Fruit fly (Drosophila melanogaster) whole organism, embryonic: ENCODE measurements around the gene CG31223.

ENCODE experiments used
- ATbp ChIP-seq: fragments of 200-800 bp; sonication (Bioruptor generic); optimal IDR thresholded peaks from 2 replicates; lab custom pipeline; 2017; ENCODE audit warnings: missing biosample characterization, mild to moderate bottlenecking, missing genetic modification characterization, missing genetic modification reagents
- BEAF-32 ChIP-seq: fragments of 200-800 bp; sonication (Bioruptor generic); optimal IDR thresholded peaks from 3 replicates; lab custom pipeline; 2017; ENCODE audit warnings: missing biosample characterization, missing genetic modification characterization, mild to moderate bottlenecking, moderate library complexity, missing genetic modification reagents
- Bgb ChIP-seq: fragments of 200-800 bp; sonication (Bioruptor generic); IDR thresholded peaks from 2 replicates; pipeline ENCODE4 v1.3.6; 2022; ENCODE audit warnings: missing biosample characterization, missing genetic modification characterization; ENCODE audit not compliant: partially characterized antibody
- CG10147 ChIP-seq: fragments of 200-800 bp; sonication (Bioruptor generic); optimal IDR thresholded peaks from 2 replicates; lab custom pipeline; 2019; ENCODE audit warnings: missing biosample characterization, mild to moderate bottlenecking, missing genetic modification characterization, moderate library complexity
- CG12942 ChIP-seq: fragments of 200-800 bp; sonication (Bioruptor generic); optimal IDR thresholded peaks from 3 replicates; lab custom pipeline; 2016; ENCODE audit warnings: missing biosample characterization, missing genetic modification characterization
- CG13287 ChIP-seq: fragments of 200-800 bp; sonication (Bioruptor generic); IDR thresholded peaks from 2 replicates; pipeline ENCODE4 v1.3.6; 2022; ENCODE audit warnings: missing biosample characterization, missing genetic modification characterization; ENCODE audit not compliant: partially characterized antibody
- CG13424 ChIP-seq: fragments of 200-800 bp; sonication (Bioruptor generic); optimal IDR thresholded peaks from 2 replicates; lab custom pipeline; 2019; ENCODE audit warnings: missing biosample characterization, mild to moderate bottlenecking, missing genetic modification characterization, moderate library complexity
- CG14860 ChIP-seq: fragments of 200-800 bp; sonication (Bioruptor generic); IDR thresholded peaks from 3 replicates; pipeline ENCODE4 v1.3.6; 2022; ENCODE audit warnings: missing biosample characterization, missing genetic modification characterization; ENCODE audit not compliant: partially characterized antibody
- CG14965 ChIP-seq: fragments of 200-800 bp; sonication (Bioruptor generic); optimal IDR thresholded peaks from 2 replicates; lab custom pipeline; 2016; ENCODE audit warnings: missing biosample characterization, missing genetic modification characterization, borderline replicate concordance
- CG17612 ChIP-seq: fragments of 200-800 bp; sonication (Bioruptor generic); IDR thresholded peaks from 2 replicates; pipeline ENCODE4 v1.3.6; 2022; ENCODE audit warnings: missing biosample characterization, missing genetic modification characterization
- CG18476 ChIP-seq: fragments of 200-800 bp; sonication (Bioruptor generic); optimal IDR thresholded peaks from 2 replicates; lab custom pipeline; 2016; ENCODE audit warnings: missing biosample characterization, mild to moderate bottlenecking, missing genetic modification characterization
- CG2199 ChIP-seq: fragments of 200-800 bp; sonication (Bioruptor generic); IDR thresholded peaks from 3 replicates; pipeline ENCODE4 v1.3.6; 2022; ENCODE audit warnings: missing biosample characterization, missing genetic modification characterization
- CG30431 ChIP-seq: fragments of 200-800 bp; sonication (Bioruptor generic); optimal IDR thresholded peaks from 2 replicates; lab custom pipeline; 2017; ENCODE audit warnings: missing biosample characterization, missing genetic modification characterization
- CG34224 ChIP-seq: fragments of 200-800 bp; sonication (Bioruptor generic); IDR thresholded peaks from 3 replicates; pipeline ENCODE4 v1.3.6; 2022; ENCODE audit warnings: missing biosample characterization, missing genetic modification characterization; ENCODE audit not compliant: partially characterized antibody
- CG3726 ChIP-seq: fragments of 200-800 bp; sonication (Bioruptor generic); IDR thresholded peaks from 3 replicates; pipeline ENCODE4, ENCODE4 v1.3.6; 2022; ENCODE audit warnings: missing biosample characterization, missing genetic modification characterization
- CG4617 ChIP-seq: fragments of 200-800 bp; sonication (Bioruptor generic); optimal IDR thresholded peaks from 3 replicates; lab custom pipeline; 2016; ENCODE audit warnings: missing biosample characterization, missing genetic modification characterization, borderline replicate concordance
- CG5245 ChIP-seq: fragments of 200-800 bp; sonication (Bioruptor generic); optimal IDR thresholded peaks from 3 replicates; lab custom pipeline; 2016; ENCODE audit warnings: missing biosample characterization, missing genetic modification characterization
- CG6854 ChIP-seq: fragments of 200-800 bp; sonication (Bioruptor generic); optimal IDR thresholded peaks from 3 replicates; lab custom pipeline; 2017; ENCODE audit warnings: missing biosample characterization, mild to moderate bottlenecking, missing genetic modification characterization
- CG9609 ChIP-seq: fragments of 200-800 bp; sonication (Bioruptor generic); optimal IDR thresholded peaks from 3 replicates; lab custom pipeline; 2016; ENCODE audit warnings: missing biosample characterization, missing genetic modification characterization
- CHES-1-like ChIP-seq: fragments of 200-800 bp; sonication (Bioruptor generic); optimal IDR thresholded peaks from 2 replicates; lab custom pipeline; 2016; ENCODE audit warnings: missing biosample characterization, missing genetic modification characterization
- CoRest ChIP-seq: fragments of 200-800 bp; sonication (Bioruptor generic); optimal IDR thresholded peaks from 3 replicates; lab custom pipeline; 2018; ENCODE audit warnings: missing biosample characterization, mild to moderate bottlenecking, missing genetic modification characterization, moderate library complexity
- E2f1 ChIP-seq: fragments of 200-800 bp; sonication (Bioruptor generic); IDR thresholded peaks from 2 replicates; pipeline ENCODE4 v1.3.6; 2022; ENCODE audit warnings: missing biosample characterization, missing genetic modification characterization
- E2f2 ChIP-seq: fragments of 200-800 bp; sonication (Bioruptor generic); IDR thresholded peaks from 2 replicates; pipeline ENCODE4 v1.3.6; 2022; ENCODE audit warnings: missing biosample characterization, missing genetic modification characterization
- Gsc ChIP-seq: fragments of 200-800 bp; sonication (Bioruptor generic); IDR thresholded peaks from 2 replicates; pipeline ENCODE4 v1.3.6; 2022; ENCODE audit warnings: missing biosample characterization, missing genetic modification characterization
- Max ChIP-seq: fragments of 200-800 bp; sonication (Bioruptor generic); optimal IDR thresholded peaks from 2 replicates; lab custom pipeline; 2016; ENCODE audit warnings: missing biosample characterization, mild to moderate bottlenecking, missing genetic modification characterization
- Myb ChIP-seq: fragments of 200-800 bp; sonication (Bioruptor generic); optimal IDR thresholded peaks from 2 replicates; lab custom pipeline; 2016; ENCODE audit warnings: missing biosample characterization, missing genetic modification characterization
- Oli ChIP-seq: fragments of 200-800 bp; sonication (Bioruptor generic); optimal IDR thresholded peaks from 2 replicates; lab custom pipeline; 2018; ENCODE audit warnings: missing biosample characterization, mild to moderate bottlenecking, missing genetic modification characterization, moderate library complexity
- Optix ChIP-seq: fragments of 200-800 bp; sonication (Bioruptor generic); IDR thresholded peaks from 3 replicates; pipeline ENCODE4 v1.3.6; 2022; ENCODE audit warnings: missing biosample characterization, missing genetic modification characterization
- Rx ChIP-seq: fragments of 200-800 bp; sonication (Bioruptor generic); IDR thresholded peaks from 2 replicates; pipeline ENCODE4 v1.3.6; 2022; ENCODE audit warnings: missing biosample characterization, missing genetic modification characterization
- YL-1 ChIP-seq: fragments of 200-800 bp; sonication (Bioruptor generic); optimal IDR thresholded peaks from 3 replicates; lab custom pipeline; 2017; ENCODE audit warnings: missing biosample characterization, mild to moderate bottlenecking, missing genetic modification characterization
- ab ChIP-seq: fragments of 200-800 bp; sonication (Bioruptor generic); optimal IDR thresholded peaks from 2 replicates; lab custom pipeline; 2016; ENCODE audit warnings: missing biosample characterization, missing genetic modification characterization
- ac ChIP-seq: fragments of 200-800 bp; sonication (Bioruptor generic); optimal IDR thresholded peaks from 3 replicates; lab custom pipeline; 2017; ENCODE audit warnings: missing biosample characterization, mild to moderate bottlenecking, missing genetic modification characterization
- al ChIP-seq: fragments of 200-800 bp; sonication (Bioruptor generic); IDR thresholded peaks from 2 replicates; pipeline ENCODE4 v1.3.6; 2022; ENCODE audit warnings: missing biosample characterization, missing genetic modification characterization
- br ChIP-seq: fragments of >200 bp; optimal IDR thresholded peaks from 2 replicates; lab custom pipeline; 2017
- chn ChIP-seq: fragments of 200-800 bp; sonication (Bioruptor generic); optimal IDR thresholded peaks from 2 replicates; lab custom pipeline; 2016; ENCODE audit warnings: missing biosample characterization, missing genetic modification characterization
- crc ChIP-seq: fragments of 200-800 bp; sonication (Bioruptor generic); optimal IDR thresholded peaks from 2 replicates; lab custom pipeline; 2016; ENCODE audit warnings: missing biosample characterization, missing genetic modification characterization
- dimm ChIP-seq: fragments of 200-800 bp; sonication (Bioruptor generic); IDR thresholded peaks from 2 replicates; pipeline ENCODE4 v1.3.6; 2022; ENCODE audit warnings: missing biosample characterization, missing genetic modification characterization
- gfzf ChIP-seq: fragments of 200-800 bp; sonication (Bioruptor generic); optimal IDR thresholded peaks from 2 replicates; lab custom pipeline; 2016; ENCODE audit warnings: missing biosample characterization, mild to moderate bottlenecking, missing genetic modification characterization, moderate library complexity
- gt ChIP-seq: fragments of 200-800 bp; sonication (Bioruptor generic); IDR thresholded peaks from 2 replicates; pipeline ENCODE4 v1.3.6; 2022; ENCODE audit warnings: missing biosample characterization, missing genetic modification characterization
- h ChIP-seq: fragments of >200 bp; optimal IDR thresholded peaks from 2 replicates; lab custom pipeline; 2017
- lbe ChIP-seq: fragments of 200-800 bp; sonication (Bioruptor generic); optimal IDR thresholded peaks from 2 replicates; lab custom pipeline; 2016; ENCODE audit warnings: missing biosample characterization, mild to moderate bottlenecking, missing genetic modification characterization
- luna ChIP-seq: fragments of 200-800 bp; sonication (Bioruptor generic); optimal IDR thresholded peaks from 2 replicates; lab custom pipeline; 2016; ENCODE audit warnings: missing biosample characterization, missing genetic modification characterization
- mld ChIP-seq: fragments of 200-800 bp; sonication (Bioruptor generic); IDR thresholded peaks from 3 replicates; pipeline ENCODE4 v1.3.6; 2022; ENCODE audit warnings: missing biosample characterization, missing genetic modification characterization; ENCODE audit not compliant: partially characterized antibody
- onecut ChIP-seq: fragments of 200-800 bp; sonication (Bioruptor generic); IDR thresholded peaks from 2 replicates; pipeline ENCODE4 v1.3.6; 2022; ENCODE audit warnings: missing biosample characterization, missing genetic modification characterization
- pho ChIP-seq: fragments of 200-800 bp; sonication (Bioruptor generic); optimal IDR thresholded peaks from 2 replicates; lab custom pipeline; 2016; ENCODE audit warnings: missing biosample characterization, missing genetic modification characterization
- pnt ChIP-seq: fragments of 200-800 bp; sonication (Bioruptor generic); optimal IDR thresholded peaks from 3 replicates; lab custom pipeline; 2016; ENCODE audit warnings: missing biosample characterization, missing genetic modification characterization
- shn ChIP-seq: fragments of 200-800 bp; sonication (Bioruptor generic); optimal IDR thresholded peaks from 3 replicates; lab custom pipeline; 2016; ENCODE audit warnings: missing biosample characterization, missing genetic modification characterization
- sisA ChIP-seq: fragments of 200-800 bp; sonication (Bioruptor generic); IDR thresholded peaks from 2 replicates; pipeline ENCODE4 v1.3.6; 2022; ENCODE audit warnings: missing biosample characterization, missing genetic modification characterization
- sug ChIP-seq: fragments of 200-800 bp; optimal IDR thresholded peaks from 2 replicates; lab custom pipeline; 2019; ENCODE audit warnings: missing biosample characterization, mild to moderate bottlenecking, missing genetic modification characterization, moderate library complexity
- toy ChIP-seq: fragments of 200-800 bp; sonication (Bioruptor generic); IDR thresholded peaks from 2 replicates; pipeline ENCODE4 v1.3.6; 2022; ENCODE audit warnings: missing biosample characterization, missing genetic modification characterization
- zen2 ChIP-seq: fragments of 200-800 bp; sonication (Bioruptor generic); IDR thresholded peaks from 3 replicates; pipeline ENCODE4 v1.3.6; 2022; ENCODE audit warnings: missing biosample characterization, missing genetic modification characterization; ENCODE audit not compliant: partially characterized antibody

Gene CG31223

DNA sequence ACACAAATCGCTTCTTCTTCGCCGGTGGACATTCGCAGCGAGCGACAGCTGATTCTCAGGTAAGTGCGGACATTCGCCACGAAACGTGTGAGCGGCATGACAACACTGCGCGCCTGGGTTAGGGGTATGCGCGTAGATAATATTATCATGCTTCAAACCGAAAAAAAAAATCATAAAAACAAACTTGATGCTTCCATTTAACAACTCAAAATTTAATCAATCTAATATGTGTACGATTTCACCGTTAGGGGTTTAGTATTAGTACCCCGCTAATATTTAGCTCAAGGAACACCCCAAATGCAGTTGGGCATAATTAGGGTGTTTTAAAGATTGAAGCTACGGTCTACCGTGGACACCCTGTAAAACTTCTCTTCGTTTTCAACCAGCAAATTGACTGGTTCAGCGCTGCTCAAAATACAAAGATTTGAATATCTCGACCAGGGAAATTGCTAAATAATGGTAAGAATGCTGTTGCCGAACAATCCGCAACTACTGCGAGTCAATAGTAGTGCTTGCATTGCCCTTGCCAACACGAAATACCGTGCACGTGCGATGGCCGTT lies 9.0 kb upstream of the CG31223 start, which contains the start of the genes CG17271 and RpS20 (continued):
- TF ChIP-seq Max (GFP tag; lab: Kevin White, UChicago) (peak; percentile 89), chn (peak; percentile 93), br (lab: Kevin White, UChicago) (no peak), ab (GFP tag; lab: Kevin White, UChicago) (peak; percentile 91), CG34224 (no peak), CG14860 (no peak), Bgb (peak; percentile 48; the same call in 1 of the 2 replicates), CG10147 (GFP tag; lab: Kevin White, UChicago) (peak; percentile 75), CG30431 (GFP tag; lab: Kevin White, UChicago) (peak; percentile 79), CG2199 (GFP tag; lab: Robert Waterston, UW) (peak; percentile 62), ATbp (GFP tag; lab: Kevin White, UChicago) (peak; percentile 45), CG14965 (peak; percentile 69), CG18476 (GFP tag; lab: Kevin White, UChicago) (peak; percentile 86), CG6854 (GFP tag; lab: Kevin White, UChicago) (peak; percentile 66), CG12942 (GFP tag; lab: Kevin White, UChicago) (peak; percentile 94), sug (tag; lab: Kevin White, UChicago) (peak; percentile 90), lbe (peak; percentile 55), CG13424 (peak; percentile 94), Optix (peak; percentile 85; the same call in 2 of the 3 replicates), YL-1 (GFP tag; lab: Kevin White, UChicago) (peak; percentile 97), pho (peak; percentile 95), CoRest (tag; lab: Kevin White, UChicago) (peak; percentile 91), al (GFP tag; lab: Robert Waterston, UW) (peak; percentile 89), toy (GFP tag; lab: Robert Waterston, UW) (peak; percentile 78; the same call in 1 of the 2 replicates), zen2 (GFP tag; lab: Robert Waterston, UW) (no peak), CHES-1-like (peak; percentile 97), dimm (peak; percentile 68), sisA (GFP tag; lab: Robert Waterston, UW) (peak; percentile 92), Rx (GFP tag; lab: Robert Waterston, UW) (peak; percentile 87), CG13287 (GFP tag; lab: Robert Waterston, UW) (peak; percentile 36), onecut (GFP tag; lab: Robert Waterston, UW) (peak; percentile 65), BEAF-32 (GFP tag; lab: Kevin White, UChicago) (peak; percentile 60), h (no peak), Myb (GFP tag; lab: Kevin White, UChicago) (peak; percentile 83), gt (peak; percentile 67; the same call in 1 of the 2 replicates), luna (GFP tag; lab: Kevin White, UChicago) (peak; percentile 90), E2f1 (GFP tag; lab: Robert Waterston, UW) (peak; percentile 89), CG5245 (GFP tag; lab: Kevin White, UChicago) (peak; percentile 80), Oli (tag; lab: Kevin White, UChicago) (peak; percentile 74), CG3726 (GFP tag; lab: Robert Waterston, UW) (peak; percentile 87), gfzf (GFP tag; lab: Kevin White, UChicago) (peak; percentile 93), mld (no peak), ac (GFP tag; lab: Kevin White, UChicago) (peak; percentile 58), crc (GFP tag; lab: Kevin White, UChicago) (peak; percentile 94), CG4617 (GFP tag; lab: Kevin White, UChicago) (peak; percentile 85), E2f2 (peak; percentile 73), shn (peak; percentile 95), pnt (GFP tag; lab: Kevin White, UChicago) (peak; percentile 94), CG17612 (GFP tag; lab: Robert Waterston, UW) (peak; percentile 44; the same call in 1 of the 2 replicates), CG9609 (peak; percentile 94), Gsc (GFP tag; lab: Robert Waterston, UW) (no peak)
